Worm (Caenorhabditis elegans): Measurements from ENCODE around the gene R12B2.13.

Gene R12B2.13

DNA sequence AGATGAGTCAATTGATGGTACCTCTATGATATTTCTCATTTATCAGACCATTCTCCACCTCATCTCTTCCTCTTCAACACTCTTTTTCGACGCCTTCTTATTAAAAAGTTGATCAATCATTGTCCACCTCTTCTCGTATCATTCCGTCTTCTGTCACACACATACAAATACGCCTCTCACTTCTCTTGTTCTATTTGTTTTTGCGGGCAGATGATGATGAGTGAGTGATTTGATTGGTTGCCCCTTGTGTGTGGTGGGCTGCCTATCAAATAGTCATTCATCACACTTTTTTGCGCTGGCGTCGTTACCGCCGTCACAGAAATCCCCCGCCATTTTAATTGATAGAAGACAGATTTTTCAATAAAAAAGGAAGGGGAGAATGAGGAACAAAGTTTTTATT is 20.6 kb downstream of the R12B2.13 start (continued):
- TF ChIP-seq ces-1 (GFP tag; optimal IDR thresholded peaks at IDR 0.05): no peak
- peak; percentile 45 for TF ChIP-seq dmd-6 (GFP tag; IDR thresholded peaks at IDR 0.05)
- TF ChIP-seq rbr-2 (tag; optimal IDR thresholded peaks at IDR 0.05): no peak
- TF ChIP-seq ceh-28 (tag; optimal IDR thresholded peaks at IDR 0.05): no peak
- no peak for TF ChIP-seq nhr-77 (tag; optimal IDR thresholded peaks at IDR 0.05)
- TF ChIP-seq mdl-1 (tag; optimal IDR thresholded peaks at IDR 0.05): peak in 1 of 2 experiments; percentile 25
- TF ChIP-seq lin-1 (GFP tag; IDR thresholded peaks at IDR 0.05): no peak
- TF ChIP-seq zfp-2 (tag; optimal IDR thresholded peaks at IDR 0.05): no peak
- TF ChIP-seq mxl-3 (GFP tag; optimal IDR thresholded peaks at IDR 0.05): peak; percentile 63
- TF ChIP-seq nhr-11 (tag; optimal IDR thresholded peaks at IDR 0.05): no peak
- TF ChIP-seq ceh-20 (GFP tag; IDR thresholded peaks at IDR 0.05): peak; percentile 65; the same call in 1 of the 2 replicates
- TF ChIP-seq nhr-41 (GFP tag; IDR thresholded peaks at IDR 0.05): no peak
- peak; percentile 74 for TF ChIP-seq hlh-30 (tag; optimal IDR thresholded peaks at IDR 0.05; ENCODE audit: insufficient read depth)
- peak; percentile 9 for TF ChIP-seq aha-1 (tag)
- TF ChIP-seq F26F4.8 (GFP tag; conservative IDR thresholded peaks at IDR 0.05): no peak
- TF ChIP-seq ceh-44 (GFP tag; IDR thresholded peaks at IDR 0.05): no peak

ce11 chrIII:5811957-5812356 is 21.3 kb downstream of the R12B2.13 start:
- TF ChIP-seq unc-62 (GFP tag; optimal IDR thresholded peaks at IDR 0.05 in 1 of 2): peak in 1 of 2 experiments; percentile 1
- TF ChIP-seq unc-62 (tag; optimal IDR thresholded peaks at IDR 0.05): no peak
- no peak for TF ChIP-seq lin-15B (tag; optimal IDR thresholded peaks at IDR 0.05)
- no peak for TF ChIP-seq lsy-2 (tag; optimal IDR thresholded peaks at IDR 0.05)
- no peak for TF ChIP-seq daf-16 (GFP tag; optimal IDR thresholded peaks at IDR 0.05)
- peak; percentile 63 for TF ChIP-seq daf-16 (tag; optimal IDR thresholded peaks at IDR 0.05)

- no peak for TF ChIP-seq daf-16 (GFP tag; optimal IDR thresholded peaks at IDR 0.05)
- TF ChIP-seq daf-16 (tag; optimal IDR thresholded peaks at IDR 0.05): peak; percentile 21
- TF ChIP-seq mes-2 (tag; optimal IDR thresholded peaks at IDR 0.05; ENCODE audit: poor library complexity, severe bottlenecking): peak; percentile 27
- TF ChIP-seq aha-1 (tag): peak; percentile 34
- TF ChIP-seq dve-1 (tag; optimal IDR thresholded peaks at IDR 0.05; ENCODE audit: insufficient read depth): peak; percentile 9
- peak; percentile 24 for TF ChIP-seq nhr-28 (tag; optimal IDR thresholded peaks at IDR 0.05)
- TF ChIP-seq zip-2 (tag; optimal IDR thresholded peaks at IDR 0.05): no peak
- TF ChIP-seq hlh-11 (tag; optimal IDR thresholded peaks at IDR 0.05): peak; percentile 25
- TF ChIP-seq lsy-2 (tag; optimal IDR thresholded peaks at IDR 0.05): no peak
- TF ChIP-seq lin-38 (GFP tag; IDR thresholded peaks at IDR 0.05): no peak
- peak; percentile 8; the same call in 1 of the 2 replicates for TF ChIP-seq dmd-6 (GFP tag; IDR thresholded peaks at IDR 0.05)
Measured at ce11 chrIII:5810012-5810411, 23.3 kb downstream of the R12B2.13 start.

ce11 chrIII:5806720-5807119 is 26.6 kb downstream of the R12B2.13 start, which contains the start of gene R12B2.2:
TSS of gene R12B2.2 (plus strand) at chrIII:5807020.
- TF ChIP-seq pqm-1 (tag; optimal IDR thresholded peaks at IDR 0.05) (no peak), mes-2 (tag; optimal IDR thresholded peaks at IDR 0.05; ENCODE audit: poor library complexity, severe bottlenecking) (peak; percentile 20)

ce11 chrIII:5805273-5805672 is 28.0 kb downstream of the R12B2.13 start, which contains the start of gene R12B2.3:
TSS of gene R12B2.3 (plus strand) at chrIII:5805573.
- TF ChIP-seq Y48G9A.11 (GFP tag; IDR thresholded peaks at IDR 0.05): no peak
- TF ChIP-seq unc-39 (tag; optimal IDR thresholded peaks at IDR 0.05): no peak
- TF ChIP-seq nhr-6 (tag; optimal IDR thresholded peaks at IDR 0.05): no peak
- TF ChIP-seq zfp-2 (tag; optimal IDR thresholded peaks at IDR 0.05): no peak
- no peak for TF ChIP-seq nhr-11 (tag; optimal IDR thresholded peaks at IDR 0.05)
- TF ChIP-seq mxl-3 (GFP tag; optimal IDR thresholded peaks at IDR 0.05): no peak
- TF ChIP-seq pha-4 (GFP tag; IDR thresholded peaks at IDR 0.05): no peak
- no peak for TF ChIP-seq pha-4 (tag; optimal IDR thresholded peaks at IDR 0.05)
- no peak for TF ChIP-seq cey-2 (tag; optimal IDR thresholded peaks at IDR 0.05; ENCODE audit: borderline replicate concordance, insufficient read depth)
- TF ChIP-seq mdl-1 (tag; optimal IDR thresholded peaks at IDR 0.05): no peak
- no peak for TF ChIP-seq daf-19 (GFP tag; conservative IDR thresholded peaks at IDR 0.05)
- TF ChIP-seq T26A8.4 (GFP tag; IDR thresholded peaks at IDR 0.05): no peak
- no peak for TF ChIP-seq nhr-41 (GFP tag; IDR thresholded peaks at IDR 0.05)
- TF ChIP-seq mxl-2 (GFP tag; conservative IDR thresholded peaks at IDR 0.05): no peak
- no peak for TF ChIP-seq lin-13 (GFP tag; optimal IDR thresholded peaks at IDR 0.05)
